Worm (Caenorhabditis elegans) whole organism, mixed stage, embryonic: Measurements from ENCODE around the gene fipr-14.

ENCODE experiments used
- M03D4.4 ChIP-seq: sonication (generic microtip); optimal IDR thresholded peaks from 2 replicates; lab custom pipeline; 2017; ENCODE audit warnings: mild to moderate bottlenecking, missing genetic modification characterization, missing compliant biosample characterization
- blmp-1 ChIP-seq: fragments of 150-350 bp; optimal IDR thresholded peaks from 2 replicates; lab custom pipeline; 2014; ENCODE audit warnings: missing biosample characterization, missing genetic modification characterization
- ceh-39 ChIP-seq: fragments of 150-350 bp; optimal IDR thresholded peaks from 2 replicates; lab custom pipeline; 2014; ENCODE audit warnings: missing biosample characterization, missing genetic modification characterization
- ceh-43 ChIP-seq: fragments of 200-800 bp; sonication (Bioruptor generic); optimal IDR thresholded peaks from 2 replicates; lab custom pipeline; 2018; ENCODE audit warnings: mild to moderate bottlenecking, missing genetic modification characterization, moderate library complexity, missing compliant biosample characterization
- ceh-83 ChIP-seq: fragments of 200-800 bp; sonication (Bioruptor generic); optimal IDR thresholded peaks from 2 replicates; lab custom pipeline; 2018; ENCODE audit warnings: mild to moderate bottlenecking, missing genetic modification characterization, missing compliant biosample characterization
- ces-1 ChIP-seq: fragments of 150-350 bp; optimal IDR thresholded peaks from 2 replicates; lab custom pipeline; 2014; ENCODE audit warnings: missing biosample characterization, missing genetic modification reagents, missing genetic modification characterization
- cnd-1 ChIP-seq: fragments of 200-800 bp; sonication (Bioruptor generic); optimal IDR thresholded peaks from 2 replicates; lab custom pipeline; 2018; ENCODE audit warnings: mild to moderate bottlenecking, missing genetic modification characterization, missing compliant biosample characterization
- drap-1 ChIP-seq: fragments of 200-800 bp; sonication (Bioruptor generic); optimal IDR thresholded peaks from 3 replicates; lab custom pipeline; 2018; ENCODE audit warnings: mild to moderate bottlenecking, missing genetic modification characterization, missing compliant biosample characterization
- elt-1 ChIP-seq: sonication (generic microtip); optimal IDR thresholded peaks from 2 replicates; lab custom pipeline; 2017; ENCODE audit warnings: missing genetic modification characterization, mild to moderate bottlenecking, missing compliant biosample characterization, antibody characterized with exemption, moderate library complexity, borderline replicate concordance; ENCODE audit not compliant: insufficient read depth
- elt-3 ChIP-seq: fragments of 150-350 bp; optimal IDR thresholded peaks from 2 replicates; lab custom pipeline; 2014; ENCODE audit warnings: missing biosample characterization, missing genetic modification characterization
- ham-2 ChIP-seq: fragments of 200-800 bp; sonication (Bioruptor generic); optimal IDR thresholded peaks from 2 replicates; lab custom pipeline; 2018; ENCODE audit warnings: mild to moderate bottlenecking, missing genetic modification characterization, missing compliant biosample characterization
- hlh-1 ChIP-seq: fragments of 150-350 bp; optimal IDR thresholded peaks from 2 replicates; lab custom pipeline; 2014; ENCODE audit warnings: missing biosample characterization, missing genetic modification reagents, missing genetic modification characterization
- lin-13 ChIP-seq: fragments of 150-350 bp; optimal IDR thresholded peaks from 2 replicates; lab custom pipeline; 2014; ENCODE audit warnings: missing biosample characterization, missing genetic modification characterization
- lin-32 ChIP-seq: fragments of 200-800 bp; sonication (Bioruptor generic); optimal IDR thresholded peaks from 2 replicates; lab custom pipeline; 2018; ENCODE audit warnings: mild to moderate bottlenecking, missing genetic modification characterization, missing compliant biosample characterization
- lsy-2 ChIP-seq: fragments of 150-350 bp; optimal IDR thresholded peaks from 2 replicates; lab custom pipeline; 2014; ENCODE audit warnings: missing biosample characterization, missing genetic modification characterization
- mab-5 ChIP-seq: fragments of 150-350 bp; optimal IDR thresholded peaks from 2 replicates; lab custom pipeline; 2014; ENCODE audit warnings: missing biosample characterization, missing genetic modification characterization
- mep-1 ChIP-seq: fragments of 150-350 bp; optimal IDR thresholded peaks from 2 replicates; lab custom pipeline; 2017; ENCODE audit warnings: missing biosample characterization, missing genetic modification reagents, missing genetic modification characterization, inconsistent platforms
- mls-2 ChIP-seq: sonication (generic microtip); optimal IDR thresholded peaks from 2 replicates; lab custom pipeline; 2016; ENCODE audit warnings: mild to moderate bottlenecking, missing genetic modification characterization, moderate library complexity, missing compliant biosample characterization
- nhr-12 ChIP-seq: fragments of 150-350 bp; optimal IDR thresholded peaks from 2 replicates; lab custom pipeline; 2014; ENCODE audit warnings: missing biosample characterization, missing genetic modification characterization
- nhr-2 ChIP-seq: fragments of 150-350 bp; optimal IDR thresholded peaks from 2 replicates; lab custom pipeline; 2014; ENCODE audit warnings: missing biosample characterization, missing genetic modification characterization
- nhr-237 ChIP-seq: fragments of 150-350 bp; optimal IDR thresholded peaks from 2 replicates; lab custom pipeline; 2014; ENCODE audit warnings: missing biosample characterization, missing genetic modification characterization
- nhr-28 ChIP-seq: fragments of 150-350 bp; optimal IDR thresholded peaks from 2 replicates; lab custom pipeline; 2014; ENCODE audit warnings: missing biosample characterization, missing genetic modification characterization
- nhr-76 ChIP-seq: sonication (generic microtip); optimal IDR thresholded peaks from 2 replicates; lab custom pipeline; 2017; ENCODE audit warnings: missing biosample characterization, missing genetic modification characterization
- sem-2 ChIP-seq: fragments of 200-800 bp; sonication (Bioruptor generic); optimal IDR thresholded peaks from 2 replicates; lab custom pipeline; 2018; ENCODE audit warnings: mild to moderate bottlenecking, missing genetic modification characterization, missing compliant biosample characterization
- snpc-4 ChIP-seq: fragments of 150-350 bp; optimal IDR thresholded peaks from 2 replicates; lab custom pipeline; 2014; ENCODE audit warnings: missing biosample characterization, missing genetic modification characterization
- sptf-1 ChIP-seq: sonication (generic microtip); optimal IDR thresholded peaks from 2 replicates; lab custom pipeline; 2017; ENCODE audit warnings: mild to moderate bottlenecking, missing genetic modification characterization, moderate library complexity, missing compliant biosample characterization
- tbx-8 ChIP-seq: fragments of 200-800 bp; sonication (Bioruptor generic); optimal IDR thresholded peaks from 2 replicates; lab custom pipeline; 2018; ENCODE audit warnings: mild to moderate bottlenecking, missing genetic modification characterization, moderate library complexity, missing compliant biosample characterization
- unc-120 ChIP-seq: sonication (generic microtip); optimal IDR thresholded peaks from 2 replicates; lab custom pipeline; 2017; ENCODE audit warnings: missing genetic modification characterization, missing compliant biosample characterization; ENCODE audit not compliant: poor library complexity, severe bottlenecking
- unc-39 ChIP-seq: fragments of 150-350 bp; optimal IDR thresholded peaks from 2 replicates; lab custom pipeline; 2014; ENCODE audit warnings: missing biosample characterization, missing genetic modification characterization
- unc-62 ChIP-seq: fragments of 150-350 bp; optimal IDR thresholded peaks from 2 replicates; lab custom pipeline; 2014; ENCODE audit warnings: missing biosample characterization, missing genetic modification reagents, missing genetic modification characterization
- zip-8 ChIP-seq: fragments of 150-350 bp; optimal IDR thresholded peaks from 2 replicates; lab custom pipeline; 2014; ENCODE audit warnings: missing biosample characterization, missing genetic modification characterization
- ztf-11 ChIP-seq: fragments of 150-350 bp; optimal IDR thresholded peaks from 2 replicates; lab custom pipeline; 2014; ENCODE audit warnings: missing biosample characterization, missing genetic modification characterization

Gene fipr-14

DNA sequence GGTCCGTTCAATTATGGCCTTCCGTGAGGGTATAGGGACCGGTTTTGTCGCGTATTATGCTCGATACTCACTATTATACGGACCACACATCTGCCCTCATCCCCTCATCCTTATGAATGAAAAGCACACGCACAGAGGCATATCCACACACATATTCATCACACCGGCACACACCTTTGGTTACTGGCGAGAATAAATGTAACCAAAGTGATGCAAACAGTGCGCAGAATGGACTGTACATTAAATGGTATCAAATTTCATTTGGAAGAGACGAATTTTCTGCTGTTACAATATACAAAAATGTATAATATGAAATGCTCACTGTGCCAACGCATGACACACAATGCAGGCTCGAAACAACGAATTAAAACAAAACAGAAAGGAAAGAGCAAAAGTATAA is 7.3 kb upstream of the fipr-14 start:
- TF ChIP-seq lin-13 (tag; lab: Kevin White, UChicago), result no peak
- TF ChIP-seq drap-1 (GFP tag; lab: Kevin White, UChicago), result no peak
- TF ChIP-seq mab-5 (tag; lab: Kevin White, UChicago), result no peak
- TF ChIP-seq unc-120, result no peak
- no peak for TF ChIP-seq snpc-4 (tag; lab: Kevin White, UChicago)
- peak; percentile 28 for TF ChIP-seq nhr-2 (tag; lab: Kevin White, UChicago)
- TF ChIP-seq, all 35 proteins: peak for 1

DNA sequence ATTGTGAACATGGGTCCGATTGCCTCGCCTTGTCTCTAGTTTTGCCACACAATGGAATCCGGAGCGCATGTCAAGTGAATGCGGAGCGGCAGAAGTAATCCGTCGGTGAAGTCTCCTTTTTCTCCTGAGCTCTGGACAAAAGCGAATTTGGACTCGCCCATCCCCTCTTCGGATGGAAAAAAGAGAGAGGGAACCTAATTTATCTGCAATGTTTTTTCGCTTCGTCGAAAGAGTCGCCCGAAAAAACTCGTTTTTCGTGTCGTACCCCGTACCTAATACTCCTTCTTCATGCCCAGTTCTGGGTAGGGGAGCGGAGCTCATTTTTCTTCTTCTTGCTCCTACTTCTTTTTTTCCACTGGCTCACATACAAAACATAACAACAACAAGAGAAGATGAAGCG is 6.8 kb upstream of the fipr-14 start:
- peak; percentile 57 for TF ChIP-seq ces-1 (GFP tag; lab: Kevin White, UChicago)
- TF ChIP-seq zip-8 (tag; lab: Kevin White, UChicago), result no peak

DNA sequence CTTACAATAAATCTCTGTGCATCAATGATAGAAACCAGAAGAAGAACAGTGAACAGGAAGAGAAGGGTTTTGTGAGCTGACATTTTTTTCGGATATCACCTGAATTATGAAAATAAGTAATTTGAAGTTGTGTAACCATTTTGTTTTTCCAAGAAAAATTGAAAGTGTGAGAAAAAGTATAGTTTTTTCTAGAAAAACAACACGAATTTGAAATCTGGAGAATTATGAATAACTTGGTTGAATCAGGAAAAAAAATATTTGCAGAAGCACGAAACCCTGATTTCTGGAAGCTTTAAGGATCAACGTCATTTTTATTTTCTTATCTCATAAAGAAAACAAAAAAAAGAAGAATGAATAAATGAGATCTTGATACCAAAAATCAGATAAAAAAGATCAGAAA is 2.4 kb upstream of the fipr-14 start, which contains the start of gene F13E9.12:
TSS of gene F13E9.12 (minus strand) at position 101 of the 400 bp plus-strand sequence.
- no peak for TF ChIP-seq snpc-4 (tag; lab: Kevin White, UChicago)
- TF ChIP-seq drap-1 (GFP tag; lab: Kevin White, UChicago), result no peak
- no peak for TF ChIP-seq lin-13 (tag; lab: Kevin White, UChicago)
- TF ChIP-seq unc-39, result no peak
- no peak for TF ChIP-seq unc-120
- no peak for TF ChIP-seq cnd-1
- no peak for TF ChIP-seq ceh-43 (GFP tag; lab: Kevin White, UChicago)
- no peak for TF ChIP-seq ceh-83
- TF ChIP-seq ztf-11 (tag; lab: Kevin White, UChicago), result no peak
- TF ChIP-seq blmp-1 (tag; lab: Kevin White, UChicago), result no peak
- TF ChIP-seq sptf-1 (tag; lab: Kevin White, UChicago), result no peak
- no peak for TF ChIP-seq elt-1
- TF ChIP-seq mab-5 (tag; lab: Kevin White, UChicago), result no peak
- no peak for TF ChIP-seq mls-2 (tag; lab: Kevin White, UChicago)
- TF ChIP-seq nhr-2 (tag; lab: Kevin White, UChicago), result no peak
- no peak for TF ChIP-seq lin-32 (GFP tag; lab: Kevin White, UChicago)
- no peak for TF ChIP-seq mep-1 (tag; lab: Kevin White, UChicago)

DNA sequence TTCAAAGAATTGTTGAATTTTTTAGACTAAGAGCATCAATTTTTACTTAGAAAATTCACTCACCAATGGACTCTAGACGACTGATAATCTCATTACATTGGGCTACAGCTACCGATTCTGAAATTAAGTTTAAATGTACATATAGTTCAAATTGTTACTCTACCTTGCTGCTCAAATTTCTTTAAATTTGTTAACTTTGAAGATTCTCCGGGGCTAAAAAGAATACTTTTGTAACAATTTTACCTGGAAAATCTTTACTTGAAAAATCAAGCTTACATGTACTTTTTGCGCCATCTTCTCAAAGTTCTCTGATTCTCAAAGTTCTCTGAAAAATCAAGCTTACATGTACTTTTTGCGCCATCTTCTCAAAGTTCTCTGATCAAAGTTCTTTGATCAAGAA is 2.6 kb downstream of the fipr-14 start, which contains the start of gene sdz-13:
TSS of gene sdz-13 (minus strand) at position 101 of the 400 bp plus-strand sequence.
- no peak for TF ChIP-seq nhr-2 (tag; lab: Kevin White, UChicago)
- no peak for TF ChIP-seq ztf-11 (tag; lab: Kevin White, UChicago)
- no peak for TF ChIP-seq tbx-8
- no peak for TF ChIP-seq M03D4.4 (tag; lab: Kevin White, UChicago)
- TF ChIP-seq ceh-39 (tag; lab: Kevin White, UChicago), result no peak
- no peak for TF ChIP-seq nhr-76 (tag; lab: Kevin White, UChicago)
- TF ChIP-seq sem-2 (GFP tag; lab: Kevin White, UChicago), result no peak
- no peak for TF ChIP-seq cnd-1
- TF ChIP-seq zip-8 (tag; lab: Kevin White, UChicago), result no peak
- TF ChIP-seq nhr-12 (tag; lab: Kevin White, UChicago), result no peak
- TF ChIP-seq mep-1 (tag; lab: Kevin White, UChicago), result no peak
- no peak for TF ChIP-seq unc-62
- no peak for TF ChIP-seq nhr-237 (tag; lab: Kevin White, UChicago)

DNA sequence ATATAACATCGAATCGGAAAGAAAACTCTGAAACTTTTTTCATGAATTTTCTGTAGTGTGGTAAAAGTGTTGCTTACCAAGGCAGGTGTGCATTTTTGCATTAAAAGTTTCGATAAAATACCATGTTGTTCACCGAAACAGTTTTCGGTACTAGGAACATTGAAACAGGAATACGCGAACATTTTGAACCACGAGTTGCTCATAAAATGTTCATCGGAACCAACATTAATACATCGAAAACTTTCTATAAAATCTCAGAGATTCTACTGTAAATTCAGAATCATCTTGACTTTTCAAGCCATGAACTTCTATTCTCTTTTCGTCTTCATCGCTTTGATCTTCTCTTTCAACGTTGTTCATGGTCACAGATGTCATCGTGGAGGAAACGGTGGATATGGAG is 3.3 kb downstream of the fipr-14 start, which contains the start of gene fipr-15:
TSS of gene fipr-15 (plus strand) at position 301 of the 400 bp plus-strand sequence.
- no peak for TF ChIP-seq drap-1 (GFP tag; lab: Kevin White, UChicago)

DNA sequence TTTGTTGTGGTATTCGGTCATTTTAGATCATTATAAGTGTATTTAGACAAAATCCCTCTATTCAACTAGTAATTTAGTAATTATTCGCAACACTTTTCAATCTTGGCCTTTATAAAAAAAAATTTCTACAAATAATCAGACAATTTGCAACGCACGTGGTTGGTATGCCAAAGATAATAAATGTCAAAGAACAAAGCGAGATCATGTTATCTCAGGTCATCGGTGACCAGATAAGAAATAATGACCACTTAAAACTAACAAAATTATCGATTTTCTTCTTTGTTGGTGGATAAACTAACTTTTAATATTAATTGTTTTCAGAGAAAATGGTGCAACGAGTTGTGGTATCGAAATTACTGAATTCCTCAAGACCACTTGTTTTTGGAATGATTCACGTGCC is 4.3 kb downstream of the fipr-14 start, which contains the start of gene F13E9.13:
TSS of gene F13E9.13 (plus strand) at position 317 of the 400 bp plus-strand sequence.
- TF ChIP-seq drap-1 (GFP tag; lab: Kevin White, UChicago) (no peak), elt-1 (peak; percentile 88)

DNA sequence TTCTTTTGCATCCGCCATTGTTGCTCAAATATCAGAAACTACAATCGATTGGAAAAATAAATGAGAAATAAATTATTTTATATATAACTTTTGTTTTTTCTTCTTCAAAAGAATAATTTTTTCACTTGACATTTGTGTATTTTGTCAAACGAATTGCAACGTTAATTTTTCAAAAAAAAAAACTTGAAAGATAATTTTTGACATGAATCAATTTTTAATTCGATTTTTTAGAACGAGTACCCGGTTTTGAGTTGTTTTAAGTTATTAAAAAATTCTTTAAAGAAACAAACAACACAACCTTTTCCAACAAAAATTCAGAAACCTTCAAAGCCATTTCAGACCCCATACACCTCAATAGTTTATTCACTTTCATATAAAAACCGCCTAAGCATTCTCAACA is 7.3 kb downstream of the fipr-14 start, which contains the start of gene F13E9.5:
TSS of gene F13E9.5 (minus strand) at position 101 of the 400 bp plus-strand sequence.
- TF ChIP-seq zip-8 (tag; lab: Kevin White, UChicago) (no peak), cnd-1 (no peak), sptf-1 (tag; lab: Kevin White, UChicago) (no peak), drap-1 (GFP tag; lab: Kevin White, UChicago) (no peak), nhr-2 (tag; lab: Kevin White, UChicago) (no peak), lin-32 (GFP tag; lab: Kevin White, UChicago) (no peak), tbx-8 (no peak), nhr-76 (tag; lab: Kevin White, UChicago) (no peak), ham-2 (GFP tag; lab: Kevin White, UChicago) (no peak), lsy-2 (no peak), unc-62 (no peak), nhr-237 (tag; lab: Kevin White, UChicago) (no peak), M03D4.4 (tag; lab: Kevin White, UChicago) (no peak), hlh-1 (tag; lab: Kevin White, UChicago) (no peak), elt-3 (tag; lab: Kevin White, UChicago) (no peak), mep-1 (tag; lab: Kevin White, UChicago) (no peak), ztf-11 (tag; lab: Kevin White, UChicago) (no peak), nhr-28 (tag; lab: Kevin White, UChicago) (no peak), ceh-83 (no peak), mls-2 (tag; lab: Kevin White, UChicago) (no peak)
- TF ChIP-seq, all 35 proteins: peak for 0
